Worm (Caenorhabditis elegans) whole organism, young adult: ENCODE measurements around the gene F37A8.5.

Experiments
- B0261.1 ChIP-seq: sonication (generic microtip); optimal IDR thresholded peaks from 2 replicates; lab custom pipeline; 2016; ENCODE audit warnings: mild to moderate bottlenecking, missing genetic modification characterization, moderate library complexity, missing compliant biosample characterization
- D2030.7 ChIP-seq: fragments of 200-800 bp; sonication (Bioruptor generic); IDR thresholded peaks from 2 replicates; pipeline ENCODE4 v1.3.6; 2022; ENCODE audit warnings: missing genetic modification reagents, missing genetic modification characterization, missing compliant biosample characterization
- Y95B8A.8 ChIP-seq: fragments of 200-800 bp; sonication (Bioruptor generic); IDR thresholded peaks from 2 replicates; pipeline ENCODE4 v1.3.6; 2022; ENCODE audit warnings: missing genetic modification reagents, missing genetic modification characterization, missing compliant biosample characterization
- aptf-2 ChIP-seq: fragments of 200-800 bp; sonication (Bioruptor generic); conservative IDR thresholded peaks from 2 replicates; pipeline ENCODE4 v1.3.6; 2022; ENCODE audit warnings: missing genetic modification reagents, missing genetic modification characterization, missing compliant biosample characterization
- athp-1 ChIP-seq: sonication (generic microtip); optimal IDR thresholded peaks from 2 replicates; lab custom pipeline; 2017; ENCODE audit warnings: mild to moderate bottlenecking, missing genetic modification characterization, missing compliant biosample characterization
- attf-3 ChIP-seq: fragments of 200-800 bp; sonication (Bioruptor generic); conservative IDR thresholded peaks from 2 replicates; pipeline ENCODE4 v1.3.6; 2022; ENCODE audit warnings: missing genetic modification reagents, missing genetic modification characterization, missing compliant biosample characterization
- mes-4 ChIP-seq: sonication (generic microtip); optimal IDR thresholded peaks from 2 replicates; lab custom pipeline; 2016; ENCODE audit warnings: missing genotype, missing genetic modification characterization, missing compliant biosample characterization
- nfya-1 ChIP-seq: sonication (generic microtip); optimal IDR thresholded peaks from 2 replicates; lab custom pipeline; 2017; ENCODE audit warnings: antibody characterized with exemption, missing compliant biosample characterization, missing genetic modification characterization, borderline replicate concordance; ENCODE audit not compliant: insufficient read depth
- rec-8 ChIP-seq, 2 experiments: sonication (generic microtip); optimal IDR thresholded peaks; 2 replicates each; lab custom pipeline; 2016; ENCODE audit warnings: mild to moderate bottlenecking in 2 of 2, missing genetic modification characterization in 2 of 2, missing genetic modification reagents in 2 of 2, missing genotype in 2 of 2, missing biosample characterization in 1 of 2, missing compliant biosample characterization in 1 of 2, moderate library complexity in 1 of 2
- tbp1 ChIP-seq: fragments of 200-800 bp; sonication (Bioruptor generic); optimal IDR thresholded peaks from 2 replicates; lab custom pipeline; 2018; ENCODE audit warnings: mild to moderate bottlenecking, missing genetic modification characterization, missing compliant biosample characterization
- unc-62 ChIP-seq: fragments of 150-350 bp; optimal IDR thresholded peaks from 2 replicates; lab custom pipeline; 2014; ENCODE audit warnings: missing biosample characterization, missing genetic modification reagents, missing genetic modification characterization
- zfh-2 ChIP-seq: fragments of 200-800 bp; sonication (Bioruptor generic); conservative IDR thresholded peaks from 2 replicates; pipeline ENCODE4 v1.3.6; 2022; ENCODE audit warnings: missing genetic modification reagents, missing genetic modification characterization, missing compliant biosample characterization

DNA sequence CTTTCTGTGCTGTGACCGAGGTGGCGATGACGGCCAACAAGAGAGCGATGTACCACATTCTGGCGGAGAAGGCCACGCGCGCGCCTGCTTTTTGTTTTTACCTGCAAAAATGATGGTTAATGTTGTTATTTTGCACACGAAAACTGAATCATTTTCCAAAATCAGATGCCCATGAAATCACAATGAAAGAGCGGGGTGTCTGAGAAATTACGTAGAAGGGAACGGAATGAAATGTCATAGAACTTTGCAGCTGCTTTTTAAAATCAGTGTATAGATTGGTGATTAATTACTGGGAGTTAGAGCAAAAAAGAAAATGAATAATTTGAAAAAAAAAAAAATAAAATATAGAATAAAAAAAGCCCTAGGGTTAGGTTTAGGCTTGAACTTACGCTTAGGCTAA, 20.6 kb upstream of the F37A8.5 start, which contains the start of gene npl-10:
- TF ChIP-seq athp-1 (tag; lab: Kevin White, UChicago): no peak
- no peak for TF ChIP-seq nfya-1
- no peak for TF ChIP-seq attf-3 (GFP tag; lab: Robert Waterston, UW)
- TF ChIP-seq mes-4 (tag; lab: Kevin White, UChicago): no peak
- TF ChIP-seq B0261.1: no peak
- no peak for TF ChIP-seq aptf-2 (GFP tag; lab: Robert Waterston, UW)
- TF ChIP-seq Y95B8A.8: no peak
- TF ChIP-seq rec-8 (tag; optimal IDR thresholded peaks at IDR 0.05; lab: Kevin White, UChicago): no peak
- TF ChIP-seq D2030.7: no peak
- no peak for TF ChIP-seq tbp1 (GFP tag; lab: Kevin White, UChicago)
- no peak for TF ChIP-seq unc-62 (GFP tag; lab: Kevin White, UChicago)
- TF ChIP-seq zfh-2: no peak
